Worm (Caenorhabditis elegans): ENCODE measurements around the gene cyld-1.

ce11 chrIII:9857110-9857509, 53.3 kb downstream of the cyld-1 start:
- no peak for TF ChIP-seq tbx-2 (tag; optimal IDR thresholded peaks at IDR 0.05)
- no peak for TF ChIP-seq pqm-1 (tag; optimal IDR thresholded peaks at IDR 0.05)
- no peak for TF ChIP-seq pha-4 (tag; optimal IDR thresholded peaks at IDR 0.05)
- TF ChIP-seq dmd-4 (tag; optimal IDR thresholded peaks at IDR 0.05; ENCODE audit: borderline replicate concordance), result no peak
- no peak for TF ChIP-seq pag-3 (tag; optimal IDR thresholded peaks at IDR 0.05; ENCODE audit: borderline replicate concordance)
- TF ChIP-seq lin-11 (tag; optimal IDR thresholded peaks at IDR 0.05), result no peak
- TF ChIP-seq madf-2 (tag; optimal IDR thresholded peaks at IDR 0.05), result no peak
- TF ChIP-seq eyg-1 (tag; optimal IDR thresholded peaks at IDR 0.05), result no peak
